Fruit fly (Drosophila melanogaster) whole organism, embryonic: Measurements from ENCODE around the gene CG6700.

Experiments used
- CG17802 ChIP-seq: fragments of 200-800 bp; sonication (Bioruptor generic); optimal IDR thresholded peaks from 2 replicates; lab custom pipeline; 2018; ENCODE audit warnings: missing biosample characterization, mild to moderate bottlenecking, missing genetic modification characterization, moderate library complexity
- CG6791 ChIP-seq: fragments of 200-800 bp; sonication (Bioruptor generic); IDR thresholded peaks from 3 replicates; pipeline ENCODE4 v1.3.6; 2022; ENCODE audit warnings: missing biosample characterization, missing genetic modification characterization; ENCODE audit not compliant: partially characterized antibody
- nom ChIP-seq: fragments of 200-800 bp; sonication (Bioruptor generic); optimal IDR thresholded peaks from 2 replicates; lab custom pipeline; 2017; ENCODE audit warnings: missing biosample characterization, missing genetic modification characterization, mild to moderate bottlenecking, moderate library complexity, missing genetic modification reagents
- repo ChIP-seq: fragments of 200-800 bp; sonication (Bioruptor generic); optimal IDR thresholded peaks from 2 replicates; lab custom pipeline; 2016; ENCODE audit warnings: missing biosample characterization, missing genetic modification characterization
- row ChIP-seq: fragments of 200-800 bp; sonication (Bioruptor generic); IDR thresholded peaks from 3 replicates; pipeline ENCODE4 v1.3.6; 2022; ENCODE audit warnings: missing biosample characterization, missing genetic modification characterization
- stwl ChIP-seq: fragments of 200-800 bp; sonication (Bioruptor generic); optimal IDR thresholded peaks from 3 replicates; lab custom pipeline; 2018; ENCODE audit warnings: missing biosample characterization, mild to moderate bottlenecking, missing genetic modification characterization, moderate library complexity

- TF ChIP-seq stwl: no peak
- no peak for TF ChIP-seq nom (GFP tag; lab: Kevin White, UChicago)
- TF ChIP-seq repo (GFP tag; lab: Kevin White, UChicago): no peak
- no peak for TF ChIP-seq row (GFP tag; lab: Robert Waterston, UW)
- TF ChIP-seq CG17802: no peak
- TF ChIP-seq CG6791: no peak
These were observed 50.3 kb downstream of the CG6700 start for dm6 chr2L:10792072-10792471.
